Fruit fly (Drosophila melanogaster) Kc167 (cell line): ENCODE results near the gene mRpL30.

Experiments
- Myc ChIP-seq: fragments of >200 bp; optimal IDR thresholded peaks from 2 replicates; lab custom pipeline; 2017; ENCODE audit warnings: missing external identifiers
- Sin3A ChIP-seq: fragments of >200 bp; optimal IDR thresholded peaks from 2 replicates; lab custom pipeline; 2018; ENCODE audit warnings: missing external identifiers
- h ChIP-seq: fragments of >200 bp; optimal IDR thresholded peaks from 3 replicates; lab custom pipeline; 2018; ENCODE audit warnings: missing external identifiers
- insv ChIP-seq: fragments of >200 bp; optimal IDR thresholded peaks from 3 replicates; lab custom pipeline; 2018; ENCODE audit warnings: missing external identifiers
- psq ChIP-seq: fragments of >200 bp; optimal IDR thresholded peaks from 2 replicates; lab custom pipeline; 2017; ENCODE audit warnings: missing external identifiers

- TF ChIP-seq insv: no peak
- no peak for TF ChIP-seq Myc (lab: Kevin White, UChicago)
- no peak for TF ChIP-seq psq (lab: Kevin White, UChicago)
- TF ChIP-seq h (lab: Kevin White, UChicago): no peak
- no peak for TF ChIP-seq Sin3A (lab: Kevin White, UChicago)
Observed at dm6 chrX:4610481-4610880, 37.2 kb upstream of the mRpL30 start.
